Fruit fly (Drosophila melanogaster) Kc167 (cell line): ENCODE data around the gene Spn75F.

Experiments used
- Sin3A ChIP-seq: fragments of >200 bp; optimal IDR thresholded peaks from 2 replicates; lab custom pipeline; 2018; ENCODE audit warnings: missing external identifiers
- h ChIP-seq: fragments of >200 bp; optimal IDR thresholded peaks from 3 replicates; lab custom pipeline; 2018; ENCODE audit warnings: missing external identifiers
- insv ChIP-seq: fragments of >200 bp; optimal IDR thresholded peaks from 3 replicates; lab custom pipeline; 2018; ENCODE audit warnings: missing external identifiers
- psq ChIP-seq: fragments of >200 bp; optimal IDR thresholded peaks from 2 replicates; lab custom pipeline; 2017; ENCODE audit warnings: missing external identifiers
- ttk ChIP-seq: sonication (Bioruptor generic); optimal IDR thresholded peaks from 2 replicates; lab custom pipeline; 2017; ENCODE audit warnings: missing external identifiers

dm6 chr3L:19087369-19088275 is 41.8 kb downstream of the Spn75F start:
- TF ChIP-seq insv (lab: Kevin White, UChicago) (no peak), psq (lab: Kevin White, UChicago) (no peak), ttk (lab: Kevin White, UChicago) (no peak), h (lab: Kevin White, UChicago) (no peak), Sin3A (no peak)
